Worm (Caenorhabditis elegans) whole organism, L3 larva: ENCODE measurements around the gene srh-62.

Experiments
- ama-1 ChIP-seq: fragments of 150-350 bp; optimal IDR thresholded peaks from 2 replicates; lab custom pipeline; 2018
- ceh-16 ChIP-seq: sonication (generic microtip); optimal IDR thresholded peaks from 2 replicates; lab custom pipeline; 2017; ENCODE audit warnings: missing biosample characterization, missing genetic modification characterization
- ceh-28 ChIP-seq: fragments of 150-350 bp; optimal IDR thresholded peaks from 2 replicates; lab custom pipeline; 2014; ENCODE audit warnings: missing biosample characterization, missing genetic modification reagents, missing genetic modification characterization
- ceh-9 ChIP-seq: sonication (generic microtip); optimal IDR thresholded peaks from 2 replicates; lab custom pipeline; 2018; ENCODE audit warnings: missing biosample characterization, missing genetic modification characterization
- daf-12 ChIP-seq: fragments of 150-350 bp; optimal IDR thresholded peaks from 2 replicates; lab custom pipeline; 2014; ENCODE audit warnings: missing biosample characterization, missing genetic modification reagents, missing genetic modification characterization
- egl-27 ChIP-seq: sonication (generic microtip); optimal IDR thresholded peaks from 4 replicates; lab custom pipeline; 2017; ENCODE audit warnings: missing biosample characterization, missing genetic modification reagents, missing genetic modification characterization
- egl-5 ChIP-seq: fragments of 150-350 bp; optimal IDR thresholded peaks from 2 replicates; lab custom pipeline; 2017; ENCODE audit warnings: missing biosample characterization, missing genetic modification reagents, missing genetic modification characterization, inconsistent platforms
- elt-1 ChIP-seq: fragments of 150-350 bp; optimal IDR thresholded peaks from 2 replicates; lab custom pipeline; 2014; ENCODE audit warnings: missing biosample characterization, missing genetic modification characterization
- elt-2 ChIP-seq: sonication (generic microtip); optimal IDR thresholded peaks from 2 replicates; lab custom pipeline; 2016; ENCODE audit warnings: missing genetic modification reagents, mild to moderate bottlenecking, missing genetic modification characterization, missing compliant biosample characterization
- elt-3 ChIP-seq, 3 experiments: fragments of 150-350 bp in 1 of 3; sonication (generic microtip) in 2 of 3; optimal IDR thresholded peaks; 2 replicates in 2 of 3; 4 replicates in 1 of 3; lab custom pipeline; 2014 to 2017; ENCODE audit warnings: missing biosample characterization in 3 of 3, missing genetic modification characterization in 3 of 3
- eor-1 ChIP-seq, 2 experiments: fragments of 150-350 bp; optimal IDR thresholded peaks; 2 replicates each; lab custom pipeline; 2014 to 2018; ENCODE audit warnings: missing biosample characterization in 2 of 2, missing genetic modification characterization in 2 of 2
- fkh-10 ChIP-seq: sonication (generic microtip); optimal IDR thresholded peaks from 2 replicates; lab custom pipeline; 2017; ENCODE audit warnings: missing biosample characterization, missing genetic modification reagents, missing genetic modification characterization
- fkh-2 ChIP-seq: fragments of 150-350 bp; optimal IDR thresholded peaks from 2 replicates; lab custom pipeline; 2014; ENCODE audit warnings: missing biosample characterization, missing genetic modification reagents, missing genetic modification characterization
- fos-1 ChIP-seq: fragments of 150-350 bp; optimal IDR thresholded peaks from 2 replicates; lab custom pipeline; 2014; ENCODE audit warnings: missing biosample characterization, missing genetic modification characterization
- hmg-11 ChIP-seq: sonication (generic microtip); optimal IDR thresholded peaks from 2 replicates; lab custom pipeline; 2016; ENCODE audit warnings: missing genetic modification characterization, missing compliant biosample characterization
- jun-1 ChIP-seq: fragments of 150-350 bp; optimal IDR thresholded peaks from 2 replicates; lab custom pipeline; 2014; ENCODE audit warnings: missing biosample characterization, missing genetic modification reagents, missing genetic modification characterization
- lin-15B ChIP-seq: fragments of 150-350 bp; optimal IDR thresholded peaks from 2 replicates; lab custom pipeline; 2014; ENCODE audit warnings: missing biosample characterization, missing genetic modification characterization
- lsy-12 ChIP-seq: sonication (generic microtip); optimal IDR thresholded peaks from 2 replicates; lab custom pipeline; 2016; ENCODE audit warnings: mild to moderate bottlenecking, missing genetic modification characterization, missing compliant biosample characterization
- nfya-1 ChIP-seq: sonication (generic microtip); optimal IDR thresholded peaks from 2 replicates; lab custom pipeline; 2017; ENCODE audit warnings: missing genetic modification characterization, mild to moderate bottlenecking, missing compliant biosample characterization, antibody characterized with exemption, moderate library complexity; ENCODE audit not compliant: insufficient read depth
- nhr-11 ChIP-seq: fragments of 150-350 bp; optimal IDR thresholded peaks from 2 replicates; lab custom pipeline; 2014; ENCODE audit warnings: missing biosample characterization, missing genetic modification characterization
- nhr-25 ChIP-seq: sonication (generic microtip); optimal IDR thresholded peaks from 2 replicates; lab custom pipeline; 2017; ENCODE audit warnings: missing biosample characterization, missing genetic modification characterization
- nhr-43 ChIP-seq: sonication (generic microtip); optimal IDR thresholded peaks from 2 replicates; lab custom pipeline; 2016; ENCODE audit warnings: mild to moderate bottlenecking, missing genetic modification characterization, missing compliant biosample characterization; ENCODE audit not compliant: poor library complexity, severe bottlenecking
- nhr-67 ChIP-seq: fragments of 150-350 bp; optimal IDR thresholded peaks from 2 replicates; lab custom pipeline; 2014; ENCODE audit warnings: missing biosample characterization, missing genetic modification characterization
- nhr-76 ChIP-seq: fragments of 150-350 bp; sonication (generic microtip); optimal IDR thresholded peaks from 5 replicates; lab custom pipeline; 2014; ENCODE audit warnings: missing biosample characterization, missing genetic modification characterization
- pha-4 ChIP-seq: fragments of 150-350 bp; optimal IDR thresholded peaks from 2 replicates; lab custom pipeline; 2014; ENCODE audit warnings: missing biosample characterization, missing genetic modification reagents, missing genetic modification characterization
- pqm-1 ChIP-seq: fragments of 150-350 bp; optimal IDR thresholded peaks from 2 replicates; lab custom pipeline; 2017; ENCODE audit warnings: missing biosample characterization, missing genetic modification characterization, inconsistent platforms
- sea-2 ChIP-seq: fragments of 150-350 bp; sonication (generic microtip); optimal IDR thresholded peaks from 4 replicates; lab custom pipeline; 2014; ENCODE audit warnings: missing biosample characterization, missing genetic modification reagents, missing genetic modification characterization
- skn-1 ChIP-seq: fragments of 150-350 bp; optimal IDR thresholded peaks from 2 replicates; lab custom pipeline; 2014; ENCODE audit warnings: missing biosample characterization, missing genetic modification characterization
- snpc-4 ChIP-seq: fragments of 150-350 bp; optimal IDR thresholded peaks from 2 replicates; lab custom pipeline; 2014; ENCODE audit warnings: missing biosample characterization, missing genetic modification characterization
- unc-39 ChIP-seq: sonication (generic microtip); optimal IDR thresholded peaks from 4 replicates; lab custom pipeline; 2017; ENCODE audit warnings: missing biosample characterization, missing genetic modification characterization
- unc-62 ChIP-seq: fragments of 150-350 bp; sonication (generic microtip); optimal IDR thresholded peaks from 4 replicates; lab custom pipeline; 2014; ENCODE audit warnings: missing biosample characterization, missing genetic modification reagents, missing genetic modification characterization
- zag-1 ChIP-seq: fragments of 150-350 bp; optimal IDR thresholded peaks from 2 replicates; lab custom pipeline; 2014; ENCODE audit warnings: missing biosample characterization, missing genetic modification characterization

Gene srh-62

ce11 chrV:403028-403427 is at the start of gene srh-62:
srh-62 (minus strand) TSS chrV:403128.
- TF ChIP-seq nhr-25 (tag; lab: Kevin White, UChicago) (no peak), pqm-1 (tag; lab: Kevin White, UChicago) (no peak), nhr-67 (tag; lab: Kevin White, UChicago) (no peak), nhr-43 (tag; lab: Kevin White, UChicago) (no peak), nfya-1 (tag; lab: Kevin White, UChicago) (no peak), ama-1 (lab: Kevin White, UChicago) (no peak), ceh-9 (no peak), jun-1 (tag; lab: Kevin White, UChicago) (no peak), snpc-4 (tag; lab: Kevin White, UChicago) (no peak), hmg-11 (tag; lab: Kevin White, UChicago) (no peak), fos-1 (tag; lab: Kevin White, UChicago) (no peak), daf-12 (tag; lab: Kevin White, UChicago) (no peak), fkh-2 (tag; lab: Kevin White, UChicago) (no peak)

DNA sequence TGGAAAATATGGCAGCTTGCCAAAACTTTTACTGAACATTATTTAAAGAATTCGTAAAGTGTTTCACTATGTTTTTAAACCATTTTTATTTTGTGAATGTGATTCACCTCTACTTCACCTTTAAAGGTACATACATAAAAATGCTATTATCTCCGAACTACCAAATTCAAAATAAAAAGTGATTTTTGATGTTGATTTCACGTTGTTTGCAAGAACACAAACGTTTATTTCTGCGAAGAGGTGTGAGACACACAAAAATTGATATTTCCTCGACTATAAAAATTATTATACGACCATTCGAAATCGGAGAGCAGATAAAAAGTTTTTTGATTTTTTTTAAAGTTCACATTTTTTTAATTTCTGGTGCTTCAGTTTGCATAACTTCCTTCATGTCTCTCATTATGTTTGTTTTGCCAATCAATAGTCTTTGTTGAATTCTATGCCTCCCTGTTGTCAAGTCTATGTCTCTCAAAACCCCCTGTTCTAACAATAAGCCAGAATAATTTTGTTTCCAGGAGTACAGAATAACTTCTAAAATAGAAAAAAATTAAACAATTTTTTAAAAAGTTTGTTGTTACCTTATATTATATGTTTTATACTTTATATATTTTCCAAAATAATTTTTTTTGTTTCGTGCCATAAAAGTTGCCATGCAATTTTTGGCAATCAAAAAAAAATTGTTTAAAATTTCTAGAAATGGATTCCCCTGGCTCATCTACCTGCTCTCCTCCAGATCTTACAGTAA is 48.0 kb upstream of the srh-62 start, which contains the start of gene nhr-123:
Gene nhr-123 (plus strand): TSS at position 695 of the 745 bp plus-strand sequence.
- TF ChIP-seq egl-27 (no peak), pha-4 (peak; percentile 27), elt-2 (tag; lab: Kevin White, UChicago) (peak; percentile 35)
- TF ChIP-seq, all 47 proteins: peak for 2

- no peak for TF ChIP-seq eor-1 (tag; optimal IDR thresholded peaks at IDR 0.05; lab: Kevin White, UChicago)
- peak; percentile 57 for TF ChIP-seq elt-2 (tag; lab: Kevin White, UChicago)
- no peak for TF ChIP-seq lin-15B
- no peak for TF ChIP-seq ceh-9
- no peak for TF ChIP-seq jun-1 (tag; lab: Kevin White, UChicago)
- TF ChIP-seq snpc-4 (tag; lab: Kevin White, UChicago) = no peak
- no peak for TF ChIP-seq nhr-76 (tag; lab: Kevin White, UChicago)
- TF ChIP-seq pqm-1 (tag; lab: Kevin White, UChicago) = peak; percentile 47
- no peak for TF ChIP-seq ceh-28 (tag; lab: Kevin White, UChicago)
- TF ChIP-seq ceh-16 = no peak
Measured at ce11 chrV:449685-450084, 46.8 kb upstream of the srh-62 start, which contains the start of gene M02H5.8. M02H5.8 (plus strand) TSS chrV:449981.

- no peak for TF ChIP-seq fkh-2 (tag; lab: Kevin White, UChicago)
- TF ChIP-seq lin-15B = no peak
- no peak for TF ChIP-seq fos-1 (tag; lab: Kevin White, UChicago)
- TF ChIP-seq skn-1 (tag; lab: Kevin White, UChicago) = no peak
- no peak for TF ChIP-seq zag-1
- TF ChIP-seq ama-1 (lab: Kevin White, UChicago) = no peak
- no peak for TF ChIP-seq nhr-11 (tag; lab: Kevin White, UChicago)
- no peak for TF ChIP-seq sea-2 (GFP tag; lab: Kevin White, UChicago)
- TF ChIP-seq lsy-12 = no peak
- no peak for TF ChIP-seq unc-39 (tag; lab: Kevin White, UChicago)
- TF ChIP-seq unc-62 (GFP tag; lab: Kevin White, UChicago) = no peak
Measured at ce11 chrV:449130-449529, 46.2 kb upstream of the srh-62 start, which contains the start of gene srh-35. srh-35 (minus strand) TSS chrV:449230.

DNA sequence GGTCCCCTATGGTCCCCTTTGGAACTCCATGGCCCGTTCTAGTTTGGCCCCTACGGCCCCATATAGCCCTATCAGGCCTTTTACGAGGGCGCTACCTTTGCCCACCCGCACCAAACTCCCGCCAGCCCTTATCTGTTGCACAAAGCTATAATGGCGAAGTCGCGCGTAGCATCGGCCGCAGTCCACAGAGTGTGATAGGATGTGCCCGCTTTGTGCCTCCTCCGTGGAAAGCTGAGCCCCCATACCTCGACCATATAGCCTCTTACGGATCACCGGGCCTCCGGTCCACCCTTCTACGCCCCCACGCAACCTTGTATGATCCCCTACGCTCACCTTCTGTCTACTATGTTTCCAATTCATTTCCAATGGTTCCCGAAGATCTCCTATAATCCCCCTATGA is 44.1 kb upstream of the srh-62 start:
- TF ChIP-seq egl-5 (tag; lab: Kevin White, UChicago) (no peak), ceh-16 (no peak), elt-1 (tag; lab: Kevin White, UChicago) (no peak), nhr-76 (tag; lab: Kevin White, UChicago) (no peak), jun-1 (tag; lab: Kevin White, UChicago) (no peak), hmg-11 (tag; lab: Kevin White, UChicago) (no peak), sea-2 (GFP tag; lab: Kevin White, UChicago) (no peak), ceh-9 (no peak), fos-1 (tag; lab: Kevin White, UChicago) (no peak), lin-15B (no peak), elt-3 (tag; optimal IDR thresholded peaks at IDR 0.05; lab: Kevin White, UChicago) (no peak), fkh-10 (GFP tag; lab: Kevin White, UChicago) (no peak), pha-4 (no peak), nhr-25 (tag; lab: Kevin White, UChicago) (no peak), eor-1 (tag; optimal IDR thresholded peaks at IDR 0.05; lab: Kevin White, UChicago) (no peak), egl-27 (no peak)
